Fruit fly (Drosophila melanogaster): ENCODE measurements around the gene SmydA-2.

The SmydA-2 gene

DNA sequence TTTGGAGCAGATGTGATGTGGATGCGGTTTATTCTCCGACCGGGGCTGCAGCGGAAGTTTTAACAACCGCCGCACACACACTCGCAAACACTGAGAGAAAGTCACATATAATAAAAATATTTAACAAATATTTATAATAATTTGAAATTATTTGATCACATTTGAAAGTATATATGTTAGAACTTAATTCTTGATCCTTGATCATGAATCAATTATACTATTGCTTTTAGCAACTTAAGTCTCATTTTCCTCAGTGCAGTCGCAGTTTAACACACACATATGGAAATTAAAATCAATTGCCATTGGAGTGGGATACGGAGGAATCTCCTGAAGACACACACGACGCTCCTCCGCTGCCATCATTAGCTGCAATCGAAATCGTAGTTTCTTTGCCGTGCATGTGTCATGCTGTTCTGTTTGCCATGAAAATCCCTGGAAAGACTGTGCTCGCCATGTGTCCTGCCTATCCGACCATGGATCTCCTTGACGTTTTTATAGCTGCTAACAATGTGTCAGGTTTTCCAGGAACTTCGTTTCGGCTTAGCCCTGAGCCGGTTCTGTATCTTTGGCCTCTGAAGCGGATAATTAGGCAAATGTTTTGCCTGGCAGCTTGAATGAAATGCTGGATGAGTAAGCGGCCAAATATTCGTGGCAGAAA lies 30.2 kb upstream of the SmydA-2 start (continued):
- peak; percentile 78 for TF ChIP-seq dsx (GFP tag; optimal IDR thresholded peaks at IDR 0.05; ENCODE audit: poor library complexity, severe bottlenecking)
- TF ChIP-seq CG10669 (GFP tag; optimal IDR thresholded peaks at IDR 0.05): peak; percentile 76
- TF ChIP-seq Sox102F (GFP tag; optimal IDR thresholded peaks at IDR 0.05): peak; percentile 64
- TF ChIP-seq CG3032 (tag; optimal IDR thresholded peaks at IDR 0.05): peak; percentile 81
- peak; percentile 75 for TF ChIP-seq CG6808 (GFP tag; optimal IDR thresholded peaks at IDR 0.05)
- peak; percentile 72 to 80 for TF ChIP-seq ss (GFP tag; optimal IDR thresholded peaks at IDR 0.05)
- TF ChIP-seq CG6276 (GFP tag; optimal IDR thresholded peaks at IDR 0.05): peak; percentile 10
- peak; percentile 66 for TF ChIP-seq CG1621 (tag; optimal IDR thresholded peaks at IDR 0.05)
- peak; percentile 70 for TF ChIP-seq CG8632 (GFP tag; optimal IDR thresholded peaks at IDR 0.05)
- TF ChIP-seq fkh (GFP tag; optimal IDR thresholded peaks at IDR 0.05): peak; percentile 13
- TF ChIP-seq Lpt (GFP tag; optimal IDR thresholded peaks at IDR 0.05): peak; percentile 55
- TF ChIP-seq CG11294 (GFP tag; IDR thresholded peaks at IDR 0.05): no peak
- peak; percentile 79 for TF ChIP-seq Ets96B (tag; optimal IDR thresholded peaks at IDR 0.05)
- TF ChIP-seq svp (GFP tag): peak; percentile 77

DNA sequence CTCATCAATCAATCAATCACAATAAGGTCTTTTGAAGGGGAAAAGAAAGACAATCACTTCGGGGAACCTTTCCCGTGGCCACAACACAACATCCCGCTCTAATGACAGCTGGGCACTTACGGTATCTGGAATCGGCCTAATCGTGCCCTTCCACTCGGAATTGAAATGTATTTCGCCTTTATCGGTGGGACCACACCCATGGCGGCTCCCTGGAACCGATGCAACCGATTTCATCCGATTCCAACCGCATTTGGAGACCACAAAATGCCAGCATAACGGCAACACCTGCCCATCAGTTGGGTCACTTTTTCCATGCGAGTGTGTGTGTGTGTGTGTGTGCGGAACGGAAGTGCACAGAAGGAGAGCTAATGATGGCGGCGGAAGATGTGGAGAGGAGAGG lies 29.6 kb upstream of the SmydA-2 start:
- TF ChIP-seq CG6276 (GFP tag; optimal IDR thresholded peaks at IDR 0.05) (no peak), dac (GFP tag; optimal IDR thresholded peaks at IDR 0.05) (no peak), Eip75B (GFP tag; optimal IDR thresholded peaks at IDR 0.05) (no peak), CG34406 (GFP tag; optimal IDR thresholded peaks at IDR 0.05) (no peak), acj6 (GFP tag; optimal IDR thresholded peaks at IDR 0.05) (no peak), spab (GFP tag; optimal IDR thresholded peaks at IDR 0.05) (no peak), topi (GFP tag; optimal IDR thresholded peaks at IDR 0.05) (no peak), Ets21C (GFP tag; optimal IDR thresholded peaks at IDR 0.05) (no peak), fkh (GFP tag; optimal IDR thresholded peaks at IDR 0.05) (no peak), CG8632 (GFP tag; optimal IDR thresholded peaks at IDR 0.05) (no peak), CG11294 (GFP tag; IDR thresholded peaks at IDR 0.05) (no peak), Hr38 (GFP tag; optimal IDR thresholded peaks at IDR 0.05) (no peak), CG1621 (tag; optimal IDR thresholded peaks at IDR 0.05) (no peak), Sox14 (GFP tag; optimal IDR thresholded peaks at IDR 0.05) (no peak), net (GFP tag; optimal IDR thresholded peaks at IDR 0.05) (no peak)

DNA sequence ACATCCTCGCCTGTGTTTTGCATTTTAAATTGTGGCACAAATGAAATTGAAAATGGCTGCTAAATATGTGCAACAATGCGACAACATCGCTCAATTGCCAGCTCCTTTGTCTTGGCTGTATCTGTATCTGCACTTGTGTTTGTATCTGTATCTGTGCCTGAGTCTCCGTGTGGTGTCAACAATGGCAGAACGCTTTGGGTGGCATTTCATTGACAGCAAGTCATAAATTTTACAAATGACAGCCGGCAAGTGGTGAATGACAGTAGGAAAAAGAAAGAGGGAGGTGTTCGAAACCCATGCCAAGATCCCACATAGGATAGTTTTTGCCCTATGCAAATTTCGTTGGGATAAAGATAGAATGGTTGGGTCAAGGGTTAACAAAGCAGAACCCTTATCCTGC lies 28.8 kb upstream of the SmydA-2 start:
- TF ChIP-seq Hr38 (GFP tag; optimal IDR thresholded peaks at IDR 0.05) (no peak), Sox14 (GFP tag; optimal IDR thresholded peaks at IDR 0.05) (peak; percentile 16), CG15336 (GFP tag; IDR thresholded peaks at IDR 0.05) (no peak)

DNA sequence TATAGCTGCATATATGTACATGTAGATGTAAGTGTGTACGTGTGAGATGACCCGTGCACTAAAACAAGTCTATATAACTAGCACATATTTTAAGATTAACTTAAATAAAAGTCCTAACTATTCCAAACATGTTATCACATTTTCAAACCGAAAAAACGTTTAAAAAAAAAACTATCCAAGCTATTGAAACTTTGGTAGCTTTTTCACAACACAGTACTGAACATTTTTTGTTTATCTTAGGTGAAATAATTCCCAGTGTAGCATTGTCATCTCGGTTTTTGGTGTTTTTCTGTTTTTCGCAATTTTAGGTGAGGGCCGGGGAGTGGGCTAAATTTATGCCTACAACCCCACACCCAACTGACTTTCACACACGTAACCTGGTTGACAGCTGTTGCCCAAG lies 24.1 kb upstream of the SmydA-2 start:
- TF ChIP-seq OdsH (GFP tag; optimal IDR thresholded peaks at IDR 0.05): peak; percentile 13
- peak; percentile 17 for TF ChIP-seq Hr4 (GFP tag; optimal IDR thresholded peaks at IDR 0.05)
- peak; percentile 12 for TF ChIP-seq CG32006 (GFP tag; optimal IDR thresholded peaks at IDR 0.05)
- TF ChIP-seq Eip78C (GFP tag): peak; percentile 71
- no peak for TF ChIP-seq CG10669 (GFP tag; optimal IDR thresholded peaks at IDR 0.05)
- TF ChIP-seq Smox (GFP tag; optimal IDR thresholded peaks at IDR 0.05): no peak
- TF ChIP-seq svp (GFP tag): peak; percentile 54

DNA sequence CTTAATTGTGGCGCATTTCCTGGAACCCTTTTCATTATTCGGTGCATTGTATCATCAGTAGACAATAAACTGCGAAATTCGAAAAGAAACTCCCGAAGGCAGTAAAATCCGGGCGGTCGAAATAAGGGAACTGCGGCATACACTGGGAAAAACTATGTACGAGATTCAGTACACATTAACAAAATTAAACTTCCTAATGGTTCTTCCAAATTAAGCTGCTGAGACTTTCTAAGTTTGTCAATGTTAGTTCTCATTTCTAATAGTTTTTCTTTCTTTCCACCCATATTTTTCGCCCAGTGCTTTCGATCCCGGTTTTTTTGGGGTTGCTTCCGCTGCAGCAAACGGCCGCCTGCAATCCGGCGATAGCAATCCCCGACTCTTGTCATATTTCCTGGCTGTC lies 21.7 kb upstream of the SmydA-2 start:
- TF ChIP-seq eg (GFP tag; IDR thresholded peaks at IDR 0.05): peak; percentile 43; the same call in 1 of the 3 replicates
- peak; percentile 8 for TF ChIP-seq net (GFP tag; optimal IDR thresholded peaks at IDR 0.05)
- TF ChIP-seq lz (GFP tag; optimal IDR thresholded peaks at IDR 0.05): peak; percentile 46
- no peak for TF ChIP-seq fkh (GFP tag; optimal IDR thresholded peaks at IDR 0.05)
- no peak for TF ChIP-seq dsx (GFP tag; optimal IDR thresholded peaks at IDR 0.05; ENCODE audit: poor library complexity, severe bottlenecking)
- peak; percentile 38 for TF ChIP-seq CG6854 (GFP tag; optimal IDR thresholded peaks at IDR 0.05)
- no peak for TF ChIP-seq CG11294 (GFP tag; IDR thresholded peaks at IDR 0.05)
- peak; percentile 73 for TF ChIP-seq Met (GFP tag; optimal IDR thresholded peaks at IDR 0.05)
- TF ChIP-seq Blimp-1 (GFP tag; optimal IDR thresholded peaks at IDR 0.05): peak; percentile 29
- TF ChIP-seq CG6808 (GFP tag; optimal IDR thresholded peaks at IDR 0.05): peak; percentile 48
- TF ChIP-seq Sox102F (GFP tag; optimal IDR thresholded peaks at IDR 0.05): peak; percentile 76
- TF ChIP-seq cyc (GFP tag; optimal IDR thresholded peaks at IDR 0.05): peak; percentile 77
- TF ChIP-seq fd59A (GFP tag; optimal IDR thresholded peaks at IDR 0.05): no peak
- no peak for TF ChIP-seq Hr38 (GFP tag; optimal IDR thresholded peaks at IDR 0.05)
- TF ChIP-seq CG6792 (GFP tag; optimal IDR thresholded peaks at IDR 0.05): peak; percentile 37
- TF ChIP-seq CG10631 (GFP tag; optimal IDR thresholded peaks at IDR 0.05): peak; percentile 5
- TF ChIP-seq CG4318 (GFP tag; optimal IDR thresholded peaks at IDR 0.05): no peak
- peak; percentile 66 for TF ChIP-seq Smox (GFP tag; optimal IDR thresholded peaks at IDR 0.05)
- peak; percentile 49 for TF ChIP-seq achi (GFP tag; optimal IDR thresholded peaks at IDR 0.05)
- TF ChIP-seq CG15336 (GFP tag; IDR thresholded peaks at IDR 0.05): 0 out of 2 replicates have a peak, but pooled peaks have one; percentile 20
- TF ChIP-seq CG10669 (GFP tag; optimal IDR thresholded peaks at IDR 0.05): peak; percentile 44
- TF ChIP-seq Gug (GFP tag; IDR thresholded peaks at IDR 0.05): no peak
